Fruit fly (Drosophila melanogaster): Measurements from ENCODE around the gene amd.
A peak's percentile ranks its signal among the peaks of the same experiment; 100 is the strongest.

amd gene

dm6 chr2L:19126888-19127287 is 16.9 kb downstream of the amd start (continued):
- TF ChIP-seq Mrtf (GFP tag; IDR thresholded peaks at IDR 0.05) (no peak), CG3407 (GFP tag; optimal IDR thresholded peaks at IDR 0.05) (peak; percentile 35), ase (GFP tag; IDR thresholded peaks at IDR 0.05) (no peak), pita (GFP tag; optimal IDR thresholded peaks at IDR 0.05) (no peak), vnd (GFP tag; IDR thresholded peaks at IDR 0.05; ENCODE audit: partially characterized antibody) (no peak), klu (GFP tag; IDR thresholded peaks at IDR 0.05) (no peak; the same call in 1 of the 2 replicates), CG17359 (tag; optimal IDR thresholded peaks at IDR 0.05) (peak; percentile 28), CG10462 (GFP tag; optimal IDR thresholded peaks at IDR 0.05) (no peak), pb (GFP tag; optimal IDR thresholded peaks at IDR 0.05) (no peak), ara (GFP tag; IDR thresholded peaks at IDR 0.05) (no peak), exex (tag; optimal IDR thresholded peaks at IDR 0.05) (no peak), CG17912 (GFP tag; optimal IDR thresholded peaks at IDR 0.05) (peak; percentile 8), ken (GFP tag; IDR thresholded peaks at IDR 0.05) (no peak), sna (GFP tag; IDR thresholded peaks at IDR 0.05; ENCODE audit: partially characterized antibody) (no peak), NC2β (GFP tag; optimal IDR thresholded peaks at IDR 0.05) (no peak), Eip74EF (GFP tag; optimal IDR thresholded peaks at IDR 0.05) (peak in 1 of 2 experiments; percentile 34), CG12391 (tag; optimal IDR thresholded peaks at IDR 0.05) (peak; percentile 83), HHEX (GFP tag; optimal IDR thresholded peaks at IDR 0.05) (peak; percentile 42), cg (GFP tag; optimal IDR thresholded peaks at IDR 0.05) (no peak), Six4 (GFP tag; optimal IDR thresholded peaks at IDR 0.05) (peak; percentile 10), CG11093 (GFP tag; IDR thresholded peaks at IDR 0.05) (no peak), tx (GFP tag; optimal IDR thresholded peaks at IDR 0.05) (no peak), Mes4 (GFP tag; optimal IDR thresholded peaks at IDR 0.05) (no peak), Fer2 (tag; optimal IDR thresholded peaks at IDR 0.05) (peak; percentile 66), ci (GFP tag; IDR thresholded peaks at IDR 0.05) (no peak), Xrp1 (GFP tag; IDR thresholded peaks at IDR 0.05) (peak; percentile 50; the same call in 1 of the 2 replicates), CG18764 (GFP tag; optimal IDR thresholded peaks at IDR 0.05) (no peak), crc (GFP tag; optimal IDR thresholded peaks at IDR 0.05) (no peak), amos (GFP tag; IDR thresholded peaks at IDR 0.05; ENCODE audit: partially characterized antibody) (no peak), tgo (GFP tag; IDR thresholded peaks at IDR 0.05) (peak; percentile 56; the same call in 1 of the 3 replicates), Abd-B (GFP tag; optimal IDR thresholded peaks at IDR 0.05) (peak; percentile 68), pros (GFP tag; optimal IDR thresholded peaks at IDR 0.05) (no peak), lola (GFP tag; optimal IDR thresholded peaks at IDR 0.05) (peak in 1 of 3 experiments; percentile 71), Sox102F (GFP tag; optimal IDR thresholded peaks at IDR 0.05) (no peak), MESR4 (GFP tag; optimal IDR thresholded peaks at IDR 0.05) (no peak), CG5180 (GFP tag; optimal IDR thresholded peaks at IDR 0.05) (no peak), CG6175 (GFP tag; IDR thresholded peaks at IDR 0.05) (no peak), lbe (GFP tag; optimal IDR thresholded peaks at IDR 0.05) (peak; percentile 43), odd (GFP tag; optimal IDR thresholded peaks at IDR 0.05) (no peak), Lpt (GFP tag; optimal IDR thresholded peaks at IDR 0.05) (no peak), CG30020 (tag; optimal IDR thresholded peaks at IDR 0.05) (peak; percentile 57), PHDP (tag; optimal IDR thresholded peaks at IDR 0.05) (peak; percentile 71), shn (GFP tag; optimal IDR thresholded peaks at IDR 0.05) (peak; percentile 13), Sry-δ (GFP tag; optimal IDR thresholded peaks at IDR 0.05) (no peak), CG12769 (tag; optimal IDR thresholded peaks at IDR 0.05) (no peak), CG11695 (GFP tag; IDR thresholded peaks at IDR 0.05) (no peak), CG2875 (GFP tag; optimal IDR thresholded peaks at IDR 0.05) (no peak), CG7745 (tag; optimal IDR thresholded peaks at IDR 0.05) (no peak), CG4820 (GFP tag; optimal IDR thresholded peaks at IDR 0.05) (peak; percentile 35), CG11504 (tag; optimal IDR thresholded peaks at IDR 0.05) (no peak), NK7.1 (GFP tag; optimal IDR thresholded peaks at IDR 0.05) (no peak)
